Fruit fly (Drosophila melanogaster) whole organism, pupa: ENCODE data around the gene PlexA.
A peak's percentile ranks its signal among the peaks of the same experiment; 100 is the strongest.

ENCODE experiments used
- CG10348 ChIP-seq: fragments of 200-800 bp; sonication (Bioruptor generic); IDR thresholded peaks from 2 replicates; pipeline ENCODE4 v1.3.6; 2022; ENCODE audit warnings: missing biosample characterization, missing genetic modification characterization
- CG12605 ChIP-seq: fragments of 200-800 bp; sonication (Bioruptor generic); IDR thresholded peaks from 2 replicates; pipeline ENCODE4 v1.3.6; 2022; ENCODE audit warnings: missing biosample characterization, missing genetic modification characterization
- CG13204 ChIP-seq: fragments of 200-800 bp; sonication (Bioruptor generic); optimal IDR thresholded peaks from 2 replicates; lab custom pipeline; 2018; ENCODE audit warnings: missing biosample characterization, mild to moderate bottlenecking, missing genetic modification characterization, moderate library complexity
- CG14655 ChIP-seq: fragments of 200-800 bp; sonication (Bioruptor generic); optimal IDR thresholded peaks from 3 replicates; lab custom pipeline; 2017; ENCODE audit warnings: mild to moderate bottlenecking, missing biosample characterization, missing genetic modification reagents, missing genetic modification characterization
- CG15710 ChIP-seq: fragments of 200-800 bp; sonication (Bioruptor generic); optimal IDR thresholded peaks from 2 replicates; lab custom pipeline; 2018; ENCODE audit warnings: missing biosample characterization, mild to moderate bottlenecking, missing genetic modification characterization, moderate library complexity
- CG17806 ChIP-seq: fragments of 200-800 bp; sonication (Bioruptor generic); optimal IDR thresholded peaks from 2 replicates; lab custom pipeline; 2018; ENCODE audit warnings: missing biosample characterization, mild to moderate bottlenecking, missing genetic modification characterization, moderate library complexity
- CG32121 ChIP-seq: fragments of 200-800 bp; sonication (Bioruptor generic); IDR thresholded peaks from 2 replicates; pipeline ENCODE4 v1.3.6; 2022; ENCODE audit warnings: missing biosample characterization, missing genetic modification characterization
- CG34367 ChIP-seq: fragments of 200-800 bp; sonication (Bioruptor generic); optimal IDR thresholded peaks from 2 replicates; lab custom pipeline; 2018; ENCODE audit warnings: missing biosample characterization, mild to moderate bottlenecking, missing genetic modification characterization
- CG4496 ChIP-seq: fragments of 200-800 bp; sonication (Bioruptor generic); IDR thresholded peaks from 3 replicates; pipeline ENCODE4 v1.3.6; 2022; ENCODE audit warnings: missing biosample characterization, missing genetic modification characterization
- CG8159 ChIP-seq: fragments of 200-800 bp; sonication (Bioruptor generic); optimal IDR thresholded peaks from 3 replicates; lab custom pipeline; 2018; ENCODE audit warnings: missing biosample characterization, mild to moderate bottlenecking, missing genetic modification characterization, moderate library complexity
- CG8301 ChIP-seq: fragments of 200-800 bp; sonication (Bioruptor generic); optimal IDR thresholded peaks from 2 replicates; lab custom pipeline; 2018; ENCODE audit warnings: missing biosample characterization, mild to moderate bottlenecking, missing genetic modification characterization
- CG9948 ChIP-seq: fragments of 200-800 bp; sonication (Bioruptor generic); optimal IDR thresholded peaks from 2 replicates; lab custom pipeline; 2018; ENCODE audit warnings: missing biosample characterization, mild to moderate bottlenecking, missing genetic modification characterization, moderate library complexity
- D1 ChIP-seq: fragments of 200-800 bp; sonication (Bioruptor generic); optimal IDR thresholded peaks from 2 replicates; lab custom pipeline; 2018; ENCODE audit warnings: missing biosample characterization, mild to moderate bottlenecking, missing genetic modification characterization, moderate library complexity
- EcR ChIP-seq: fragments of 200-800 bp; sonication (Bioruptor generic); optimal IDR thresholded peaks from 3 replicates; lab custom pipeline; 2019; ENCODE audit warnings: missing biosample characterization, missing genetic modification characterization, mild to moderate bottlenecking, moderate library complexity, missing genetic modification reagents
- Ets98B ChIP-seq: fragments of 200-800 bp; sonication (Bioruptor generic); IDR thresholded peaks from 2 replicates; pipeline ENCODE4 v1.3.6; 2022; ENCODE audit warnings: missing biosample characterization, missing genetic modification characterization
- Pif1A ChIP-seq: fragments of 200-800 bp; sonication (Bioruptor generic); optimal IDR thresholded peaks from 3 replicates; lab custom pipeline; 2016; ENCODE audit warnings: missing biosample characterization, missing genetic modification characterization
- Pif1B ChIP-seq: fragments of 200-800 bp; sonication (Bioruptor generic); optimal IDR thresholded peaks from 3 replicates; lab custom pipeline; 2016; ENCODE audit warnings: missing biosample characterization, missing genetic modification characterization
- Snoo ChIP-seq: fragments of 200-800 bp; sonication (Bioruptor generic); optimal IDR thresholded peaks from 3 replicates; lab custom pipeline; 2017; ENCODE audit warnings: missing biosample characterization, mild to moderate bottlenecking, missing genetic modification characterization, inconsistent platforms
- fd96Ca ChIP-seq: fragments of 200-800 bp; sonication (Bioruptor generic); IDR thresholded peaks from 3 replicates; pipeline ENCODE4 v1.3.6; 2022; ENCODE audit warnings: missing biosample characterization, missing genetic modification characterization
- gl ChIP-seq: fragments of 200-800 bp; sonication (Bioruptor generic); optimal IDR thresholded peaks from 2 replicates; lab custom pipeline; 2018; ENCODE audit warnings: missing biosample characterization, mild to moderate bottlenecking, missing genetic modification characterization
- rn ChIP-seq: fragments of 200-800 bp; sonication (Bioruptor generic); IDR thresholded peaks from 2 replicates; pipeline ENCODE4 v1.3.6; 2022; ENCODE audit warnings: missing biosample characterization, missing genetic modification characterization

PlexA gene

dm6 chr4:1031137-1031536 lies 4.2 kb upstream of the PlexA start, which contains the start of gene ATPsynbeta:
Gene ATPsynbeta, plus strand, starts transcription at chr4:1031484.
- TF ChIP-seq CG32121 (GFP tag; lab: Robert Waterston, UW) (no peak), CG12605 (GFP tag; lab: Robert Waterston, UW) (no peak), Snoo (tag; lab: Kevin White, UChicago) (no peak), Pif1B (GFP tag; lab: Kevin White, UChicago) (no peak), CG17806 (tag; lab: Kevin White, UChicago) (no peak), CG34367 (tag; lab: Kevin White, UChicago) (no peak), CG8159 (tag; lab: Kevin White, UChicago) (no peak), CG8301 (tag; lab: Kevin White, UChicago) (no peak), CG4496 (GFP tag; lab: Robert Waterston, UW) (no peak), CG9948 (tag; lab: Kevin White, UChicago) (no peak), Ets98B (no peak), D1 (tag; lab: Kevin White, UChicago) (no peak), CG13204 (GFP tag; lab: Kevin White, UChicago) (no peak), CG14655 (GFP tag; lab: Kevin White, UChicago) (no peak), EcR (GFP tag; lab: Kevin White, UChicago) (no peak), CG10348 (GFP tag; lab: Robert Waterston, UW) (no peak), rn (GFP tag; lab: Robert Waterston, UW) (no peak), CG15710 (tag; lab: Kevin White, UChicago) (no peak), fd96Ca (GFP tag; lab: Robert Waterston, UW) (no peak), gl (tag; lab: Kevin White, UChicago) (no peak)

- TF ChIP-seq CG10348 (GFP tag; lab: Robert Waterston, UW) (no peak), CG8159 (tag; lab: Kevin White, UChicago) (peak; percentile 9), CG9948 (tag; lab: Kevin White, UChicago) (peak; percentile 18), Ets98B (no peak), CG15710 (tag; lab: Kevin White, UChicago) (peak; percentile 18), D1 (tag; lab: Kevin White, UChicago) (no peak), fd96Ca (GFP tag; lab: Robert Waterston, UW) (no peak)
Observed at dm6 chr4:1030692-1031110, 3.8 kb upstream of the PlexA start.

dm6 chr4:1029198-1029795 lies 2.4 kb upstream of the PlexA start, which contains the start of gene Mpv17:
Gene Mpv17, minus strand, starts transcription at chr4:1029361.
- no peak for TF ChIP-seq CG12605 (GFP tag; lab: Robert Waterston, UW)
- no peak for TF ChIP-seq CG14655 (GFP tag; lab: Kevin White, UChicago)
- peak; percentile 20 for TF ChIP-seq Pif1B (GFP tag; lab: Kevin White, UChicago)

dm6 chr4:1026117-1026743 lies 671 bp downstream of the PlexA start:
- TF ChIP-seq CG34367 (tag; lab: Kevin White, UChicago) (no peak), D1 (tag; lab: Kevin White, UChicago) (no peak), CG15710 (tag; lab: Kevin White, UChicago) (no peak), CG12605 (GFP tag; lab: Robert Waterston, UW) (no peak), CG9948 (tag; lab: Kevin White, UChicago) (no peak), Ets98B (no peak), CG32121 (GFP tag; lab: Robert Waterston, UW) (no peak), rn (GFP tag; lab: Robert Waterston, UW) (no peak), CG8159 (tag; lab: Kevin White, UChicago) (no peak), CG14655 (GFP tag; lab: Kevin White, UChicago) (no peak), CG17806 (tag; lab: Kevin White, UChicago) (no peak), fd96Ca (GFP tag; lab: Robert Waterston, UW) (no peak), Pif1B (GFP tag; lab: Kevin White, UChicago) (no peak), gl (tag; lab: Kevin White, UChicago) (no peak), CG10348 (GFP tag; lab: Robert Waterston, UW) (no peak), CG13204 (GFP tag; lab: Kevin White, UChicago) (no peak)

dm6 chr4:1025101-1025500 lies 1.8 kb downstream of the PlexA start:
- no peak for TF ChIP-seq CG4496 (GFP tag; lab: Robert Waterston, UW)
- TF ChIP-seq CG32121 (GFP tag; lab: Robert Waterston, UW), result no peak
- no peak for TF ChIP-seq Snoo (tag; lab: Kevin White, UChicago)
- no peak for TF ChIP-seq CG12605 (GFP tag; lab: Robert Waterston, UW)
- TF ChIP-seq CG8159 (tag; lab: Kevin White, UChicago), result no peak
- TF ChIP-seq CG15710 (tag; lab: Kevin White, UChicago), result no peak
- TF ChIP-seq D1 (tag; lab: Kevin White, UChicago), result no peak
- no peak for TF ChIP-seq Ets98B
- TF ChIP-seq Pif1A, result no peak
- TF ChIP-seq CG9948 (tag; lab: Kevin White, UChicago), result no peak
- TF ChIP-seq Pif1B (GFP tag; lab: Kevin White, UChicago), result no peak
- no peak for TF ChIP-seq EcR (GFP tag; lab: Kevin White, UChicago)
- TF ChIP-seq, all 21 proteins: peak for 0
